Worm (Caenorhabditis elegans): ENCODE results near the gene aex-2.

DNA sequence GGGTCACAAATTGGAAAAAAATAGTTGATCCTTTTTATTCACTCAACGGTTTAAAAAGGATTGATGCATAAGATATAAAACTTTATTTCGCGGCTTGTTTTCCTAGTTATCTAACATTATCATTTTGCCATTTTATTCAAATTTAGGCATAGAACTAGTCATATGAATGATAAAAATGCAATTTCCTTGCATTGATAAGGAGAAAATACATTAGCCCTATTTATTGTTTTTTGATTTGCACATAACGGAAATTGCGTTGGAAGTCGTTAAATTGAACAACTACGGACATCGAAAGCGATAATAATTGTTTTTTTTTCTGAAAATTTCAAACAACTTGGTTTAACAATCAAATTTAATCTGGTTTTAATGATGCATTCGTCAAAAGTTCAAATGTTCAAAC is 34.3 kb upstream of the aex-2 start:
- no peak for TF ChIP-seq nhr-237 (tag; optimal IDR thresholded peaks at IDR 0.05)
- TF ChIP-seq blmp-1 (tag; optimal IDR thresholded peaks at IDR 0.05): no peak
- TF ChIP-seq sptf-1 (tag; optimal IDR thresholded peaks at IDR 0.05): no peak
- no peak for TF ChIP-seq ces-1 (GFP tag; optimal IDR thresholded peaks at IDR 0.05)
- TF ChIP-seq mab-5 (tag; optimal IDR thresholded peaks at IDR 0.05): no peak
- TF ChIP-seq nhr-76 (tag; optimal IDR thresholded peaks at IDR 0.05): no peak
- no peak for TF ChIP-seq lin-32 (GFP tag; optimal IDR thresholded peaks at IDR 0.05)
- no peak for TF ChIP-seq snpc-4 (tag; optimal IDR thresholded peaks at IDR 0.05)
- TF ChIP-seq ztf-11 (tag; optimal IDR thresholded peaks at IDR 0.05): no peak
